Fruit fly (Drosophila melanogaster): ENCODE measurements around the gene dock.

dock gene

DNA sequence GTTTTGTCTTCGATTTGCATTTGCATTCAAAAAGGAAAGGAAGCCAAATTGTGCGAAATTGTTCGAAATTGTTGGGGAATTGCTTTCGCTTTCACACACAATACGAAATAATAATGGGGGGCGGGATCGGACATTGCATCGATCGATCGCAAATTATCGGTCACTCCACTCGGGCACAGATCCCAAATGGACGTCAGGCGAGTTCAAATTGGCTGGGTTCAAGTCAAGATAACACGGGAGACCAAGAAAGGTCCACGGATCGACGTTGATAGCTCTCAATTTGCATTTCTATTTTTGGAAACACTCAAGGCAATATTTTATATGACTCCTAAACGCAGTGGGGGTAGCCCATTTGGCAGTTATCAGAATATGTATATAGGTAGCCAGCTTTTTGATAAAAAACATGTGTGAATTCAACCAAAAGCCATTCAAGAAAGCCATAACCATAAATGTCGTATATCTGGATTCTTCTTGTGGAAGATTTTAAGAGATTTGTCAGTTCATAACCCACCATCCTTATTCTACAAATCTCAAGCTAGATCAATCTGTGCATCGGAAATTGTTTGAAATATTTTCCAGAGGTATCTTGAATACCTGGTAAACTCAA lies 23.5 kb downstream of the dock start:
- TF ChIP-seq Rel (GFP tag; optimal IDR thresholded peaks at IDR 0.05) (no peak), Rel (tag; optimal IDR thresholded peaks at IDR 0.05) (peak; percentile 53), GATAd (GFP tag; optimal IDR thresholded peaks at IDR 0.05) (no peak)

- TF ChIP-seq Dfd (GFP tag; optimal IDR thresholded peaks at IDR 0.05), result peak; percentile 96
- no peak for TF ChIP-seq lola (GFP tag; optimal IDR thresholded peaks at IDR 0.05)
- TF ChIP-seq GATAd (GFP tag; optimal IDR thresholded peaks at IDR 0.05), result no peak
- no peak for TF ChIP-seq dmrt93B (GFP tag; optimal IDR thresholded peaks at IDR 0.05)
- no peak for TF ChIP-seq Dif (GFP tag; optimal IDR thresholded peaks at IDR 0.05; ENCODE audit: partially characterized antibody)
- no peak for TF ChIP-seq CrebA (GFP tag; optimal IDR thresholded peaks at IDR 0.05; ENCODE audit: borderline replicate concordance)
- no peak for TF ChIP-seq fru (GFP tag; optimal IDR thresholded peaks at IDR 0.05)
Measured at dm6 chr2L:849787-850512, 24.2 kb downstream of the dock start.

DNA sequence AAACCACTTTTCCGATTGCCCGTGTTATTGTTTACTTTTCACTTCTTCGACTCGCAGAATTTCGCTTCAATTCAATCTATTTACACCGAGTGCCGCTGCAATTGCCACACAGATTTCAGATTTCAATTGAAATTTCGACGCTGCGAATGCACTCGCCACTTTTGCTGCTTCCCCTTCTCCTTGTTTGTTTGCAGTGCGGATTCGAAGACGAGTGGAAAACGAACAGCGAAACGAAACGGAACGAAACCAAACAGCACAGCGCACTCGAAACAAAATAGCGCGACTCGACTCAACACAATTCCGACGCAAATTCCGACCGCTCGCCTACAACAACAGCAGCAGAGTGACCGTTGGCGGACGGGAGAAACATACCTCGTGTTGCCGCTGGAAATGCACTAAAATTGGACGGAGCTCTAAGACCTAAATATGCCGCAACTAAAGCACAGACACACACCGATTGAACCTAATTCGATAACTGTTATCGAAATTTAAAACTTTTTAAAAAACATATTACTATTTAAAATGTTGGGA lies 25.0 kb downstream of the dock start, which contains the start of gene drongo:
TSS of gene drongo (minus strand) at position 345 of the 531 bp plus-strand sequence.
- peak; percentile 68 for TF ChIP-seq Sp1 (GFP tag; optimal IDR thresholded peaks at IDR 0.05)
- TF ChIP-seq Vsx2 (GFP tag; optimal IDR thresholded peaks at IDR 0.05; ENCODE audit: partially characterized antibody), result no peak
- no peak for TF ChIP-seq dmrt93B (GFP tag; optimal IDR thresholded peaks at IDR 0.05)
- TF ChIP-seq dl (GFP tag; optimal IDR thresholded peaks at IDR 0.05; ENCODE audit: insufficient read depth in 1 of 2, partially characterized antibody in 2 of 2), result no peak
- TF ChIP-seq usp (GFP tag; optimal IDR thresholded peaks at IDR 0.05), result no peak
- peak in 1 of 2 experiments; percentile 14 for TF ChIP-seq foxo (GFP tag; optimal IDR thresholded peaks at IDR 0.05)
- no peak for TF ChIP-seq HLH106 (tag; optimal IDR thresholded peaks at IDR 0.05)
- no peak for TF ChIP-seq Abd-B (GFP tag; optimal IDR thresholded peaks at IDR 0.05)
- peak; percentile 5 for TF ChIP-seq Myc (optimal IDR thresholded peaks at IDR 0.05)
- no peak for TF ChIP-seq Rel (GFP tag; optimal IDR thresholded peaks at IDR 0.05)
- TF ChIP-seq Rel (tag; optimal IDR thresholded peaks at IDR 0.05), result peak; percentile 26
- TF ChIP-seq GATAd (GFP tag; optimal IDR thresholded peaks at IDR 0.05), result no peak
- TF ChIP-seq CG9705 (GFP tag; optimal IDR thresholded peaks at IDR 0.05), result no peak
- TF ChIP-seq sage (GFP tag; optimal IDR thresholded peaks at IDR 0.05), result no peak
- peak; percentile 41 for TF ChIP-seq Hnf4 (GFP tag; optimal IDR thresholded peaks at IDR 0.05)
- TF ChIP-seq lola (GFP tag; optimal IDR thresholded peaks at IDR 0.05), result no peak
- TF ChIP-seq pan (optimal IDR thresholded peaks at IDR 0.05), result no peak
- TF ChIP-seq sv (GFP tag; optimal IDR thresholded peaks at IDR 0.05), result no peak
- peak; percentile 20 for TF ChIP-seq rgr (GFP tag; optimal IDR thresholded peaks at IDR 0.05)
- no peak for TF ChIP-seq CG32264 (GFP tag; optimal IDR thresholded peaks at IDR 0.05)
- no peak for TF ChIP-seq Hr78 (GFP tag; optimal IDR thresholded peaks at IDR 0.05)
- TF ChIP-seq Jra (GFP tag; optimal IDR thresholded peaks at IDR 0.05), result peak; percentile 36
- TF ChIP-seq brk (GFP tag; optimal IDR thresholded peaks at IDR 0.05), result no peak
- no peak for TF ChIP-seq Dfd (GFP tag; optimal IDR thresholded peaks at IDR 0.05)
- no peak for TF ChIP-seq CrebA (GFP tag; optimal IDR thresholded peaks at IDR 0.05; ENCODE audit: borderline replicate concordance)
- peak; percentile 46 for TF ChIP-seq h (GFP tag; optimal IDR thresholded peaks at IDR 0.05)
- peak; percentile 55 for TF ChIP-seq br (GFP tag; optimal IDR thresholded peaks at IDR 0.05)
- TF ChIP-seq psq (GFP tag; optimal IDR thresholded peaks at IDR 0.05), result peak; percentile 75
- TF ChIP-seq jim (GFP tag; optimal IDR thresholded peaks at IDR 0.05), result peak; percentile 61
- no peak for TF ChIP-seq N (GFP tag; optimal IDR thresholded peaks at IDR 0.05)
- TF ChIP-seq Mio (GFP tag; optimal IDR thresholded peaks at IDR 0.05), result no peak
- TF ChIP-seq dsf (GFP tag; optimal IDR thresholded peaks at IDR 0.05; ENCODE audit: borderline replicate concordance), result peak; percentile 1
- TF ChIP-seq Hr83 (GFP tag; optimal IDR thresholded peaks at IDR 0.05; ENCODE audit: poor library complexity, severe bottlenecking), result peak; percentile 55
- TF ChIP-seq ey (GFP tag; optimal IDR thresholded peaks at IDR 0.05), result no peak
- peak; percentile 8 for TF ChIP-seq fru (GFP tag; optimal IDR thresholded peaks at IDR 0.05)
- TF ChIP-seq OdsH (GFP tag; optimal IDR thresholded peaks at IDR 0.05), result no peak
- no peak for TF ChIP-seq woc (GFP tag; optimal IDR thresholded peaks at IDR 0.05)
- no peak for TF ChIP-seq tai (GFP tag; optimal IDR thresholded peaks at IDR 0.05)
- peak; percentile 17 for TF ChIP-seq Dif (GFP tag; optimal IDR thresholded peaks at IDR 0.05; ENCODE audit: partially characterized antibody)

Measured in whole organism, wandering third instar larva.